Fruit fly (Drosophila melanogaster) whole organism, embryonic: ENCODE data around the gene Lrr47.

Source experiments
- Bdp1 ChIP-seq: fragments of 200-800 bp; sonication (Bioruptor generic); optimal IDR thresholded peaks from 3 replicates; lab custom pipeline; 2016; ENCODE audit warnings: missing biosample characterization, missing genetic modification characterization
- CG1024 ChIP-seq: fragments of 200-800 bp; sonication (Bioruptor generic); IDR thresholded peaks from 2 replicates; pipeline ENCODE4 v1.3.6; 2022; ENCODE audit warnings: missing biosample characterization, missing genetic modification characterization
- CG10431 ChIP-seq: fragments of 200-800 bp; sonication (Bioruptor generic); optimal IDR thresholded peaks from 3 replicates; lab custom pipeline; 2018; ENCODE audit warnings: missing biosample characterization, mild to moderate bottlenecking, missing genetic modification characterization
- CG12659 ChIP-seq: fragments of 200-800 bp; sonication (Bioruptor generic); optimal IDR thresholded peaks from 3 replicates; lab custom pipeline; 2017; ENCODE audit warnings: mild to moderate bottlenecking, missing biosample characterization, missing genetic modification reagents, missing genetic modification characterization
- CG14965 ChIP-seq: fragments of 200-800 bp; sonication (Bioruptor generic); optimal IDR thresholded peaks from 2 replicates; lab custom pipeline; 2016; ENCODE audit warnings: missing biosample characterization, missing genetic modification characterization, borderline replicate concordance
- CG15514 ChIP-seq: fragments of 200-800 bp; sonication (Bioruptor generic); optimal IDR thresholded peaks from 3 replicates; lab custom pipeline; 2017; ENCODE audit warnings: missing biosample characterization, missing genetic modification characterization, mild to moderate bottlenecking, moderate library complexity, missing genetic modification reagents
- CG1603 ChIP-seq: fragments of 200-800 bp; sonication (Bioruptor generic); optimal IDR thresholded peaks from 2 replicates; lab custom pipeline; 2019; ENCODE audit warnings: missing biosample characterization, mild to moderate bottlenecking, missing genetic modification characterization, moderate library complexity
- CG17361 ChIP-seq: fragments of 200-800 bp; sonication (Bioruptor generic); IDR thresholded peaks from 3 replicates; pipeline ENCODE4 v1.3.6; 2022; ENCODE audit warnings: missing biosample characterization, missing genetic modification characterization
- CG18011 ChIP-seq: fragments of 200-800 bp; sonication (Bioruptor generic); optimal IDR thresholded peaks from 2 replicates; lab custom pipeline; 2017; ENCODE audit warnings: missing biosample characterization, missing genetic modification characterization, mild to moderate bottlenecking, moderate library complexity, missing genotype
- CG31441 ChIP-seq: fragments of 200-800 bp; sonication (Bioruptor generic); IDR thresholded peaks from 2 replicates; pipeline ENCODE4 v1.3.6; 2022; ENCODE audit warnings: missing biosample characterization, missing genetic modification characterization
- CG4730 ChIP-seq: fragments of 200-800 bp; sonication (Bioruptor generic); IDR thresholded peaks from 2 replicates; pipeline ENCODE4 v1.3.6; 2022; ENCODE audit warnings: missing biosample characterization, missing genetic modification characterization
- CG5180 ChIP-seq: fragments of 200-800 bp; sonication (Bioruptor generic); optimal IDR thresholded peaks from 3 replicates; lab custom pipeline; 2017; ENCODE audit warnings: missing biosample characterization, missing genetic modification characterization, mild to moderate bottlenecking, moderate library complexity, missing genetic modification reagents
- CG5245 ChIP-seq: fragments of 200-800 bp; sonication (Bioruptor generic); optimal IDR thresholded peaks from 3 replicates; lab custom pipeline; 2016; ENCODE audit warnings: missing biosample characterization, missing genetic modification characterization
- CG6272 ChIP-seq: fragments of 200-800 bp; sonication (Bioruptor generic); IDR thresholded peaks from 2 replicates; pipeline ENCODE4 v1.3.6; 2022; ENCODE audit warnings: missing biosample characterization, missing genetic modification characterization
- CG9215 ChIP-seq: fragments of 200-800 bp; sonication (Bioruptor generic); IDR thresholded peaks from 2 replicates; pipeline ENCODE4 v1.3.6; 2022; ENCODE audit warnings: missing biosample characterization, missing genetic modification characterization
- Camta ChIP-seq: fragments of 200-800 bp; sonication (Bioruptor generic); optimal IDR thresholded peaks from 2 replicates; lab custom pipeline; 2016; ENCODE audit warnings: missing biosample characterization, missing genetic modification characterization
- Ets65A ChIP-seq: fragments of 200-800 bp; sonication (Bioruptor generic); peaks from one replicate; lab custom pipeline; 2016; ENCODE audit warnings: missing biosample characterization, missing genetic modification characterization
- Gsc ChIP-seq: fragments of 200-800 bp; sonication (Bioruptor generic); IDR thresholded peaks from 2 replicates; pipeline ENCODE4 v1.3.6; 2022; ENCODE audit warnings: missing biosample characterization, missing genetic modification characterization
- HLHmδ ChIP-seq: fragments of 200-800 bp; sonication (Bioruptor generic); optimal IDR thresholded peaks from 2 replicates; lab custom pipeline; 2018; ENCODE audit warnings: missing biosample characterization, mild to moderate bottlenecking, missing genetic modification characterization, moderate library complexity
- Lim3 ChIP-seq: fragments of 200-800 bp; sonication (Bioruptor generic); IDR thresholded peaks from 2 replicates; pipeline ENCODE4 v1.3.6; 2022; ENCODE audit warnings: missing biosample characterization, missing genetic modification characterization
- Mes4 ChIP-seq: fragments of 200-800 bp; sonication (Bioruptor generic); optimal IDR thresholded peaks from 2 replicates; lab custom pipeline; 2016; ENCODE audit warnings: missing biosample characterization, missing genetic modification characterization
- NC2β ChIP-seq: fragments of 200-800 bp; sonication (Bioruptor generic); optimal IDR thresholded peaks from 2 replicates; lab custom pipeline; 2016; ENCODE audit warnings: missing biosample characterization, missing genetic modification characterization
- Opbp ChIP-seq: fragments of 200-800 bp; sonication (Bioruptor generic); IDR thresholded peaks from 3 replicates; pipeline ENCODE4 v1.3.6; 2022; ENCODE audit warnings: missing biosample characterization, missing genetic modification characterization; ENCODE audit not compliant: partially characterized antibody
- Poxn ChIP-seq: fragments of 200-800 bp; sonication (Bioruptor generic); IDR thresholded peaks from 2 replicates; pipeline ENCODE4 v1.3.6; 2022; ENCODE audit warnings: missing biosample characterization, missing genetic modification characterization
- Side ChIP-seq: fragments of 200-800 bp; sonication (Bioruptor generic); optimal IDR thresholded peaks from 2 replicates; lab custom pipeline; 2016; ENCODE audit warnings: missing biosample characterization, missing genetic modification characterization
- Sry-δ ChIP-seq: fragments of 200-800 bp; sonication (Bioruptor generic); optimal IDR thresholded peaks from 2 replicates; lab custom pipeline; 2016; ENCODE audit warnings: missing biosample characterization, missing genetic modification characterization
- Ssrp ChIP-seq: fragments of 200-800 bp; sonication (Bioruptor generic); optimal IDR thresholded peaks from 2 replicates; lab custom pipeline; 2018; ENCODE audit warnings: missing biosample characterization, mild to moderate bottlenecking, missing genetic modification characterization, moderate library complexity
- YL-1 ChIP-seq: fragments of 200-800 bp; sonication (Bioruptor generic); optimal IDR thresholded peaks from 3 replicates; lab custom pipeline; 2017; ENCODE audit warnings: missing biosample characterization, mild to moderate bottlenecking, missing genetic modification characterization
- dmrt11E ChIP-seq: fragments of 200-800 bp; sonication (Bioruptor generic); optimal IDR thresholded peaks from 3 replicates; lab custom pipeline; 2018; ENCODE audit warnings: missing biosample characterization, mild to moderate bottlenecking, missing genetic modification characterization, moderate library complexity
- ems ChIP-seq: fragments of 200-800 bp; sonication (Bioruptor generic); optimal IDR thresholded peaks from 3 replicates; lab custom pipeline; 2016; ENCODE audit warnings: missing biosample characterization, missing genetic modification characterization
- fru ChIP-seq: fragments of >200 bp; optimal IDR thresholded peaks from 2 replicates; lab custom pipeline; 2017
- grau ChIP-seq: fragments of 200-800 bp; optimal IDR thresholded peaks from 3 replicates; lab custom pipeline; 2019; ENCODE audit warnings: missing biosample characterization, mild to moderate bottlenecking, missing genetic modification characterization, moderate library complexity
- gsb-n ChIP-seq: fragments of 200-800 bp; sonication (Bioruptor generic); optimal IDR thresholded peaks from 3 replicates; lab custom pipeline; 2018; ENCODE audit warnings: missing biosample characterization, mild to moderate bottlenecking, missing genetic modification characterization
- h ChIP-seq: fragments of >200 bp; optimal IDR thresholded peaks from 2 replicates; lab custom pipeline; 2017
- ind ChIP-seq: fragments of 200-800 bp; sonication (Bioruptor generic); optimal IDR thresholded peaks from 3 replicates; lab custom pipeline; 2016; ENCODE audit warnings: missing biosample characterization, missing genetic modification characterization
- kni ChIP-seq: fragments of 200-800 bp; sonication (Bioruptor generic); optimal IDR thresholded peaks from 3 replicates; lab custom pipeline; 2017; ENCODE audit warnings: mild to moderate bottlenecking, missing biosample characterization, missing genetic modification reagents, missing genetic modification characterization
- lilli ChIP-seq: fragments of 200-800 bp; sonication (Bioruptor generic); optimal IDR thresholded peaks from 3 replicates; lab custom pipeline; 2016; ENCODE audit warnings: missing biosample characterization, missing genetic modification characterization
- lola ChIP-seq, 3 experiments: fragments of >200 bp in 2 of 3; fragments of 200-800 bp in 1 of 3; sonication (Bioruptor generic) in 1 of 3; optimal IDR thresholded peaks; 2 replicates each; lab custom pipeline; 2017 to 2019; ENCODE audit warnings: missing biosample characterization in 3 of 3, missing genetic modification characterization in 3 of 3, mild to moderate bottlenecking in 1 of 3, moderate library complexity in 1 of 3
- pan ChIP-seq, 4 experiments: fragments of >200 bp in 3 of 4; fragments of 200-800 bp in 1 of 4; sonication (Bioruptor generic) in 1 of 4; optimal IDR thresholded peaks in 3 of 4; IDR thresholded peaks in 1 of 4; 2 replicates each; pipeline versions ENCODE4 v1.3.6 to Lab custom; 2017 to 2022; ENCODE audit warnings: missing biosample characterization in 2 of 4, missing genetic modification characterization in 2 of 4, mixed read lengths in 1 of 4
- phol ChIP-seq: fragments of 200-800 bp; sonication (Bioruptor generic); optimal IDR thresholded peaks from 3 replicates; lab custom pipeline; 2018; ENCODE audit warnings: missing biosample characterization, mild to moderate bottlenecking, missing genetic modification characterization, moderate library complexity
- pros ChIP-seq: fragments of 200-800 bp; sonication (Bioruptor generic); optimal IDR thresholded peaks from 3 replicates; lab custom pipeline; 2019; ENCODE audit warnings: missing biosample characterization, mild to moderate bottlenecking, missing genetic modification characterization, moderate library complexity
- pum ChIP-seq: fragments of 200-800 bp; sonication (Bioruptor generic); optimal IDR thresholded peaks from 2 replicates; lab custom pipeline; 2016; ENCODE audit warnings: missing biosample characterization, missing genetic modification characterization
- pzg ChIP-seq: fragments of 200-800 bp; sonication (Bioruptor generic); optimal IDR thresholded peaks from 3 replicates; lab custom pipeline; 2018; ENCODE audit warnings: missing biosample characterization, mild to moderate bottlenecking, missing genetic modification characterization, moderate library complexity
- row ChIP-seq: fragments of 200-800 bp; sonication (Bioruptor generic); IDR thresholded peaks from 3 replicates; pipeline ENCODE4 v1.3.6; 2022; ENCODE audit warnings: missing biosample characterization, missing genetic modification characterization
- salm ChIP-seq: fragments of 200-800 bp; sonication (Bioruptor generic); optimal IDR thresholded peaks from 2 replicates; lab custom pipeline; 2018; ENCODE audit warnings: missing biosample characterization, mild to moderate bottlenecking, missing genetic modification characterization
- sisA ChIP-seq: fragments of 200-800 bp; sonication (Bioruptor generic); IDR thresholded peaks from 2 replicates; pipeline ENCODE4 v1.3.6; 2022; ENCODE audit warnings: missing biosample characterization, missing genetic modification characterization
- sna ChIP-seq: fragments of 200-800 bp; sonication (Bioruptor generic); IDR thresholded peaks from 2 replicates; pipeline ENCODE4 v1.3.6; 2022; ENCODE audit warnings: missing biosample characterization, missing genetic modification characterization; ENCODE audit not compliant: partially characterized antibody
- ssp ChIP-seq: fragments of 200-800 bp; sonication (Bioruptor generic); IDR thresholded peaks from 2 replicates; pipeline ENCODE4 v1.3.6; 2022; ENCODE audit warnings: missing biosample characterization, missing genetic modification characterization
- unc-4 ChIP-seq: fragments of 200-800 bp; sonication (Bioruptor generic); IDR thresholded peaks from 2 replicates; pipeline ENCODE4 v1.3.6; 2022; ENCODE audit warnings: missing biosample characterization, missing genetic modification characterization; ENCODE audit not compliant: partially characterized antibody

Gene Lrr47

dm6 chr2L:10526953-10527584, 9.9 kb downstream of the Lrr47 start, which contains the start of gene Lip4 (continued):
- TF ChIP-seq Opbp (GFP tag; lab: Robert Waterston, UW) (no peak), Ets65A (peak; percentile 92), row (GFP tag; lab: Robert Waterston, UW) (peak; percentile 85), CG15514 (GFP tag; lab: Kevin White, UChicago) (peak; percentile 61), CG14965 (GFP tag; lab: Kevin White, UChicago) (no peak), Gsc (no peak), dmrt11E (tag; lab: Kevin White, UChicago) (peak; percentile 73), YL-1 (GFP tag; lab: Kevin White, UChicago) (no peak), CG12659 (GFP tag; lab: Kevin White, UChicago) (peak; percentile 82), fru (lab: Kevin White, UChicago) (no peak), CG31441 (GFP tag; lab: Robert Waterston, UW) (peak; percentile 84), Mes4 (no peak), Camta (GFP tag; lab: Kevin White, UChicago) (peak; percentile 36), CG10431 (GFP tag; lab: Kevin White, UChicago) (no peak), CG18011 (GFP tag; lab: Kevin White, UChicago) (peak; percentile 56), HLHmδ (no peak), Sry-δ (GFP tag; lab: Kevin White, UChicago) (no peak), CG6272 (GFP tag; lab: Robert Waterston, UW) (peak; percentile 38; the same call in 1 of the 2 replicates), ems (GFP tag; lab: Kevin White, UChicago) (peak; percentile 62), Side (GFP tag; lab: Kevin White, UChicago) (no peak), NC2β (GFP tag; lab: Kevin White, UChicago) (peak; percentile 22), Poxn (GFP tag; lab: Robert Waterston, UW) (0 out of 2 replicates have a peak, but pooled peaks have one; percentile 14), unc-4 (GFP tag; lab: Robert Waterston, UW) (no peak), lilli (GFP tag; lab: Kevin White, UChicago) (peak; percentile 74), grau (tag; lab: Kevin White, UChicago) (peak; percentile 79), Bdp1 (GFP tag; lab: Kevin White, UChicago) (peak; percentile 7), CG4730 (GFP tag; lab: Robert Waterston, UW) (peak; percentile 66; the same call in 1 of the 2 replicates), gsb-n (tag; lab: Kevin White, UChicago) (peak; percentile 66), h (no peak), sisA (GFP tag; lab: Robert Waterston, UW) (no peak), kni (GFP tag; lab: Kevin White, UChicago) (no peak), pzg (GFP tag; lab: Kevin White, UChicago) (no peak), CG17361 (GFP tag; lab: Robert Waterston, UW) (peak; percentile 80), Lim3 (GFP tag; lab: Robert Waterston, UW) (no peak), CG5180 (GFP tag; lab: Kevin White, UChicago) (peak; percentile 67), phol (tag; lab: Kevin White, UChicago) (peak; percentile 82), pros (GFP tag; lab: Kevin White, UChicago) (no peak), salm (tag; lab: Kevin White, UChicago) (peak; percentile 24), pan (optimal IDR thresholded peaks at IDR 0.05; lab: Kevin White, UChicago) (no peak), pan (GFP tag; optimal IDR thresholded peaks at IDR 0.05 in 1 of 2, IDR thresholded peaks at IDR 0.05 in 1 of 2) (peak in 1 of 2 experiments; percentile 89), ssp (GFP tag; lab: Robert Waterston, UW) (peak; percentile 57; the same call in 1 of the 2 replicates), sna (GFP tag; lab: Robert Waterston, UW) (no peak), pum (GFP tag; lab: Kevin White, UChicago) (peak; percentile 6), CG5245 (GFP tag; lab: Kevin White, UChicago) (peak; percentile 63), lola (GFP tag; optimal IDR thresholded peaks at IDR 0.05; lab: Kevin White, UChicago) (peak in 1 of 3 experiments; percentile 53), Ssrp (tag; lab: Kevin White, UChicago) (peak; percentile 67), CG9215 (GFP tag; lab: Robert Waterston, UW) (no peak; the same call in 1 of the 2 replicates), CG1603 (tag; lab: Kevin White, UChicago) (peak; percentile 82), CG1024 (GFP tag; lab: Robert Waterston, UW) (peak; percentile 65), ind (GFP tag; lab: Kevin White, UChicago) (peak; percentile 76)
